Fruit fly (Drosophila melanogaster): ENCODE data around the gene tko.

tko gene

DNA sequence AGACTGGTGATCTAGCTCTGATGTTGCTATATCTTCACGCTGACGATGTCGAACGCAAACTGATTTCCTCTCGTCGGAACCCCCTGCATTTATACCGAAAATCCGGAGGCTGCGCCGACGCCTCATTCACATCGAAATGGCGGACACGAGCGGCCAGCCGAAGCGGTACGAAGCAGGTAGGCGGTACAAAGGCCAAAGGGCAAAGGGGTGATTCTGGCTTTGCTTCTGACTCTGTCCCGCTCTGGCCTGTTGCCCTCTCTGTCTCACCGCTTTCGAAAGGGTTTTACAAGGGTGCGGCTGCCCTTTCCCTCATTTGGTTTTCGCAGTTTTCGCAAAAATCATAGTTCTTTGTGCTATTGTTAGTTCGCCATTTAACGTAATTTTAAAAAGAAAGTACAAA, 14.9 kb downstream of the tko start, which contains the start of gene gt:
gt (minus strand) TSS at position 65 of the 400 bp plus-strand sequence.
- TF ChIP-seq dmrt93B (GFP tag; optimal IDR thresholded peaks at IDR 0.05) (no peak), Hr83 (GFP tag; optimal IDR thresholded peaks at IDR 0.05; ENCODE audit: poor library complexity, severe bottlenecking) (no peak), Dfd (GFP tag; optimal IDR thresholded peaks at IDR 0.05) (no peak), br (GFP tag; optimal IDR thresholded peaks at IDR 0.05) (no peak), Sp1 (GFP tag; optimal IDR thresholded peaks at IDR 0.05) (no peak), OdsH (GFP tag; optimal IDR thresholded peaks at IDR 0.05) (no peak), psq (GFP tag; optimal IDR thresholded peaks at IDR 0.05) (no peak), Vsx2 (GFP tag; optimal IDR thresholded peaks at IDR 0.05; ENCODE audit: partially characterized antibody) (no peak), Dif (GFP tag; optimal IDR thresholded peaks at IDR 0.05; ENCODE audit: partially characterized antibody) (no peak), ey (GFP tag; optimal IDR thresholded peaks at IDR 0.05) (no peak), N (GFP tag; optimal IDR thresholded peaks at IDR 0.05) (no peak), dsf (GFP tag; optimal IDR thresholded peaks at IDR 0.05; ENCODE audit: borderline replicate concordance) (no peak), sage (GFP tag; optimal IDR thresholded peaks at IDR 0.05) (no peak), CG9705 (GFP tag; optimal IDR thresholded peaks at IDR 0.05) (no peak), GATAd (GFP tag; optimal IDR thresholded peaks at IDR 0.05) (no peak), Mio (GFP tag; optimal IDR thresholded peaks at IDR 0.05) (no peak), pan (optimal IDR thresholded peaks at IDR 0.05) (no peak), brk (GFP tag; optimal IDR thresholded peaks at IDR 0.05) (no peak)

DNA sequence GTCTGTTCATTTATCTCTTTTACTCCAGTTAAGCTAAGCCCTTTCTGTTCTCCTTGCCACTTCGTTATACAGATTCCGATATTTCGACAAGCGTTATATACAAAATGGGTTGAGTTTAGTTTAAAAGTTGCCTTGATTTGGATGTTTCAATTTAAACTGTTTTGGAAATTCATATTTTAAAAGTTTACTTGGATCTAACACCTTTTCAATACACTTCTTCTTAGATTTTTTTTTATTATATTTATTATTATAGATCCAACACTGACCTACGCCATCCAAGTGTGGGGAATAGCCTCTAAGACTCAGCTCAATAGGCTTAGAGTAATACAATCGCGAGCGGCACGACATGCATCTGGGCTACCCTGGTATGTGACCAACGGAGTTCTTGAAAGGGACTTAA, 18.0 kb downstream of the tko start, which contains the start of gene CG32797:
CG32797 (minus strand) TSS at position 101 of the 400 bp plus-strand sequence.
- TF ChIP-seq GATAd (GFP tag; optimal IDR thresholded peaks at IDR 0.05) (no peak), lola (GFP tag; optimal IDR thresholded peaks at IDR 0.05) (no peak), Dfd (GFP tag; optimal IDR thresholded peaks at IDR 0.05) (no peak), jim (GFP tag; optimal IDR thresholded peaks at IDR 0.05) (no peak)

- TF ChIP-seq Vsx2 (GFP tag; optimal IDR thresholded peaks at IDR 0.05; ENCODE audit: partially characterized antibody), result no peak
- no peak for TF ChIP-seq woc (GFP tag; optimal IDR thresholded peaks at IDR 0.05)
- TF ChIP-seq Myc (optimal IDR thresholded peaks at IDR 0.05), result peak; percentile 68
These were observed 24.3 kb downstream of the tko start for dm6 chrX:2419518-2419917.

- no peak for TF ChIP-seq Jra (GFP tag; optimal IDR thresholded peaks at IDR 0.05)
- TF ChIP-seq sage (GFP tag; optimal IDR thresholded peaks at IDR 0.05), result no peak
- TF ChIP-seq dmrt93B (GFP tag; optimal IDR thresholded peaks at IDR 0.05), result no peak
- TF ChIP-seq Hnf4 (GFP tag; optimal IDR thresholded peaks at IDR 0.05), result no peak
- TF ChIP-seq Abd-B (GFP tag; optimal IDR thresholded peaks at IDR 0.05), result no peak
- no peak for TF ChIP-seq Sp1 (GFP tag; optimal IDR thresholded peaks at IDR 0.05)
- no peak for TF ChIP-seq OdsH (GFP tag; optimal IDR thresholded peaks at IDR 0.05)
- no peak for TF ChIP-seq Hr78 (GFP tag; optimal IDR thresholded peaks at IDR 0.05)
- no peak for TF ChIP-seq Dfd (GFP tag; optimal IDR thresholded peaks at IDR 0.05)
- TF ChIP-seq fru (GFP tag; optimal IDR thresholded peaks at IDR 0.05), result no peak
- TF ChIP-seq Rel (GFP tag; optimal IDR thresholded peaks at IDR 0.05), result no peak
- no peak for TF ChIP-seq Rel (tag; optimal IDR thresholded peaks at IDR 0.05)
- no peak for TF ChIP-seq psq (GFP tag; optimal IDR thresholded peaks at IDR 0.05)
- no peak for TF ChIP-seq dl (GFP tag; optimal IDR thresholded peaks at IDR 0.05; ENCODE audit: insufficient read depth in 1 of 2, partially characterized antibody in 2 of 2)
- no peak for TF ChIP-seq br (GFP tag; optimal IDR thresholded peaks at IDR 0.05)
- TF ChIP-seq usp (GFP tag; optimal IDR thresholded peaks at IDR 0.05), result no peak
- no peak for TF ChIP-seq Vsx2 (GFP tag; optimal IDR thresholded peaks at IDR 0.05; ENCODE audit: partially characterized antibody)
- no peak for TF ChIP-seq HLH106 (tag; optimal IDR thresholded peaks at IDR 0.05)
- no peak for TF ChIP-seq CrebA (GFP tag; optimal IDR thresholded peaks at IDR 0.05; ENCODE audit: borderline replicate concordance)
These were observed 33.0 kb downstream of the tko start, which contains the start of gene CG12496 for dm6 chrX:2410805-2411204. CG12496 (minus strand) TSS chrX:2410901.

- no peak for TF ChIP-seq dmrt93B (GFP tag; optimal IDR thresholded peaks at IDR 0.05)
- TF ChIP-seq Jra (GFP tag; optimal IDR thresholded peaks at IDR 0.05), result no peak
- TF ChIP-seq Dif (GFP tag; optimal IDR thresholded peaks at IDR 0.05; ENCODE audit: partially characterized antibody), result no peak
- no peak for TF ChIP-seq fru (GFP tag; optimal IDR thresholded peaks at IDR 0.05)
- TF ChIP-seq brk (GFP tag; optimal IDR thresholded peaks at IDR 0.05), result no peak
- no peak for TF ChIP-seq Hnf4 (GFP tag; optimal IDR thresholded peaks at IDR 0.05)
- no peak for TF ChIP-seq lola (GFP tag; optimal IDR thresholded peaks at IDR 0.05)
- no peak for TF ChIP-seq ey (GFP tag; optimal IDR thresholded peaks at IDR 0.05)
- no peak for TF ChIP-seq br (GFP tag; optimal IDR thresholded peaks at IDR 0.05)
- no peak for TF ChIP-seq HLH106 (tag; optimal IDR thresholded peaks at IDR 0.05)
- no peak for TF ChIP-seq sage (GFP tag; optimal IDR thresholded peaks at IDR 0.05)
- TF ChIP-seq sv (GFP tag; optimal IDR thresholded peaks at IDR 0.05), result no peak
- TF ChIP-seq Dfd (GFP tag; optimal IDR thresholded peaks at IDR 0.05), result no peak
- TF ChIP-seq foxo (GFP tag; optimal IDR thresholded peaks at IDR 0.05), result no peak
- TF ChIP-seq CrebA (GFP tag; optimal IDR thresholded peaks at IDR 0.05; ENCODE audit: borderline replicate concordance), result no peak
- no peak for TF ChIP-seq dsf (GFP tag; optimal IDR thresholded peaks at IDR 0.05; ENCODE audit: borderline replicate concordance)
- TF ChIP-seq psq (GFP tag; optimal IDR thresholded peaks at IDR 0.05), result no peak
- no peak for TF ChIP-seq woc (GFP tag; optimal IDR thresholded peaks at IDR 0.05)
- no peak for TF ChIP-seq Mio (GFP tag; optimal IDR thresholded peaks at IDR 0.05)
These were observed 35.1 kb downstream of the tko start for dm6 chrX:2408675-2409163.

Data from whole organism, wandering third instar larva.